Worm (Caenorhabditis elegans) whole organism, midembryonic: ENCODE measurements around the gene sds-22.

Experiments used
- T22C8.4 ChIP-seq: fragments of 200-800 bp; sonication (Bioruptor generic); IDR thresholded peaks from 2 replicates; pipeline ENCODE4 v1.3.6; 2022; ENCODE audit warnings: missing genetic modification characterization, missing compliant biosample characterization
- cog-1 ChIP-seq: sonication (generic microtip); optimal IDR thresholded peaks from 2 replicates; lab custom pipeline; 2016; ENCODE audit warnings: missing genetic modification characterization, missing compliant biosample characterization
- flt-1 ChIP-seq: fragments of 200-800 bp; sonication (Bioruptor generic); IDR thresholded peaks from 2 replicates; pipeline ENCODE4 v1.3.6; 2022; ENCODE audit warnings: missing genetic modification characterization, missing compliant biosample characterization
- klf-2 ChIP-seq: fragments of 200-800 bp; sonication (Bioruptor generic); conservative IDR thresholded peaks from 2 replicates; pipeline ENCODE4 v1.3.6; 2022; ENCODE audit warnings: missing genetic modification reagents, missing genetic modification characterization, missing compliant biosample characterization
- tab-1 ChIP-seq: fragments of 200-800 bp; sonication (Bioruptor generic); IDR thresholded peaks from 2 replicates; pipeline ENCODE4 v1.3.6; 2022; ENCODE audit warnings: missing genetic modification characterization, missing compliant biosample characterization
- ztf-23 ChIP-seq: fragments of 200-800 bp; sonication (Bioruptor generic); IDR thresholded peaks from 2 replicates; pipeline ENCODE4 v1.3.6; 2022; ENCODE audit warnings: missing genetic modification reagents, missing genetic modification characterization, missing compliant biosample characterization
- ztf-29 ChIP-seq: fragments of 200-800 bp; sonication (Bioruptor generic); IDR thresholded peaks from 2 replicates; pipeline ENCODE4 v1.3.6; 2022; ENCODE audit warnings: missing genetic modification reagents, missing genetic modification characterization, missing compliant biosample characterization

DNA sequence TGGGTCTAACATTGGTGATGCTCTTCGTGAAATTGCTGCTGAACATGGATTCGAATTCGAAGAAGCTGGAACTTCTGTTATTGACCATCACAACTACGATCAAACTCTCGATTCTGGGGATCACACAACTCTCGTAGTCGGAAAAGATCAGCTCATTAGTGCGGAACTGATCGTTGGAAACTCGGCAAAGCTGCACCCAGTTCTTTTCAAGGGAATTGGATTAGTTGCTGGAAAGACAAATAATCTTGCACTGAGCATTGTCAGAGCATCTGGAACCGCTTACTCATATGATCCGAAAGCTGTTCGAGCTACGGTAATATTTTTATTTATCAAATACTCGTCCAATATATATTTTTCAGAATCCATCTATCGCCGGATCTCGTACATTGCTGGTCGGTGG, 6.7 kb downstream of the sds-22 start:
- TF ChIP-seq klf-2 (GFP tag; lab: Robert Waterston, UW) (no peak), cog-1 (tag; lab: Kevin White, UChicago) (no peak), T22C8.4 (GFP tag; lab: Robert Waterston, UW) (no peak), tab-1 (GFP tag; lab: Robert Waterston, UW) (no peak), ztf-23 (GFP tag; lab: Robert Waterston, UW) (no peak), flt-1 (no peak), ztf-29 (no peak)
